Fruit fly (Drosophila melanogaster): ENCODE measurements around the gene Remo.
A peak's percentile ranks its signal among the peaks of the same experiment; 100 is the strongest.

The Remo gene

dm6 chrX:13247789-13248188, 40.1 kb upstream of the Remo start:
- no peak for TF ChIP-seq ovo (GFP tag; optimal IDR thresholded peaks at IDR 0.05)
- TF ChIP-seq pad (GFP tag; optimal IDR thresholded peaks at IDR 0.05), result no peak
- TF ChIP-seq tj (GFP tag; optimal IDR thresholded peaks at IDR 0.05), result no peak
- TF ChIP-seq bab1 (GFP tag; optimal IDR thresholded peaks at IDR 0.05), result no peak
- TF ChIP-seq toe (GFP tag; optimal IDR thresholded peaks at IDR 0.05), result no peak
- no peak for TF ChIP-seq CG12768 (GFP tag; optimal IDR thresholded peaks at IDR 0.05)
- no peak for TF ChIP-seq kay (GFP tag; ENCODE audit: borderline replicate concordance)
- TF ChIP-seq Clk (GFP tag; optimal IDR thresholded peaks at IDR 0.05), result no peak

DNA sequence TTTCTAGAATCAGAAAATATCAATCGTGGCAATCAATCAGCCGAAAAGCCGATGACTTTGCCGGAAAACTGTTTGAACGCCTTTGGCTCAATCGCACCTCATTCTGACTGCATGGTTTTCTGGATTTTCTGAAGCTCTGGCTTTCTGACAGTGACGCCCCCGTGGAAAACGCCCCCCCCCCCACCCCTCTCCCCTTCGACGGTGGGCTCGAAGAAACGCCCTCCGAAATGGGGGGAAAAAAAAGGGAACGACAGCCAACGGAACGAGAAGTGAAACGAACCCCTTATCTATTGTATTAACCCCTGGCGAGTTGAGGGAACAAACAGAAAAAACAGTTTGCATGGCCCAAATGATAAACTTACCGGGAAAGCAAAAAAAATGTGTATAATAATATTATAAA, 39.3 kb upstream of the Remo start:
- TF ChIP-seq cnc (optimal IDR thresholded peaks at IDR 0.05) (no peak), bab1 (GFP tag; optimal IDR thresholded peaks at IDR 0.05) (no peak), CG5204 (GFP tag; optimal IDR thresholded peaks at IDR 0.05) (no peak), CG11617 (GFP tag; optimal IDR thresholded peaks at IDR 0.05) (no peak), Crg-1 (GFP tag; optimal IDR thresholded peaks at IDR 0.05) (no peak), ovo (GFP tag; optimal IDR thresholded peaks at IDR 0.05) (no peak), CG14711 (tag; optimal IDR thresholded peaks at IDR 0.05) (no peak), CG12768 (GFP tag; optimal IDR thresholded peaks at IDR 0.05) (no peak), Hr96 (GFP tag; optimal IDR thresholded peaks at IDR 0.05) (no peak), Clk (GFP tag; optimal IDR thresholded peaks at IDR 0.05) (no peak)

DNA sequence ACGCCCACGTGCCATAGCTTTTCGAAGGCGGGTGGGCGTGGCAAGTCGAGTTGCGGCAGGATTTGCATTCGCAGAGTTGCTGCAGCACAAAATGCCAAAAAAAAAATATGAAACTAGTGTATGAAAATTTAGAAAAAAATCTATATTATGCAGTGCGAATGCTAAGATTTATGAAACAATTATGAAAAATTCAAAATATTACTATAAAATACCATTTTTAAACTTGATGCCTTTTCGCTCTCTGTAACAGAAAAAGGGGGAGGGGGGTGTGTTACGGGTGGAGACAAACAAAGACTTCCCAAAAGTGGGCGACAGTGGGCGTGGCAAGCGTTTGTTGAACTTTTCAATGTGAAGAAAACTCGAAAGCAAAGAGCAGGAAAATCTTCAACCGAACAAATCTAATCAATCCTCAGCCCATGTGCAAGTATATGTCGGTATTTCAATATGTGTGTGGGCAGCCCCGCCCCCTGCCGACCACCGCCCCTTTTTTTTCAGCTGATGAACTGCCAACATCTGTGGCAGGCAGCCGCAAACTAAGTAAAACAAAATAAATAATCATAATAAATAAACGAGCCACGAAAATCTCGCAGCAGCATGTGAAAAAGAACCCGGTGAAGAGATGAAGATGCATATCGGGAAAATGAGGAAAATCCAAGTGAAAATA, 38.0 kb upstream of the Remo start:
- TF ChIP-seq CG12768 (GFP tag; optimal IDR thresholded peaks at IDR 0.05) (no peak), CG7101 (tag; optimal IDR thresholded peaks at IDR 0.05) (no peak), cnc (optimal IDR thresholded peaks at IDR 0.05) (no peak), Clk (GFP tag; optimal IDR thresholded peaks at IDR 0.05) (no peak), Hr96 (GFP tag; optimal IDR thresholded peaks at IDR 0.05) (no peak), toe (GFP tag; optimal IDR thresholded peaks at IDR 0.05) (no peak)

- TF ChIP-seq CG11617 (GFP tag; optimal IDR thresholded peaks at IDR 0.05), result no peak
- TF ChIP-seq tj (GFP tag; optimal IDR thresholded peaks at IDR 0.05), result no peak
- no peak for TF ChIP-seq pad (GFP tag; optimal IDR thresholded peaks at IDR 0.05)
- no peak for TF ChIP-seq CG5204 (GFP tag; optimal IDR thresholded peaks at IDR 0.05)
- TF ChIP-seq ovo (GFP tag; optimal IDR thresholded peaks at IDR 0.05), result no peak
- TF ChIP-seq Crg-1 (GFP tag; optimal IDR thresholded peaks at IDR 0.05), result no peak
- TF ChIP-seq kay (GFP tag; ENCODE audit: borderline replicate concordance), result no peak
- no peak for TF ChIP-seq CG1620 (GFP tag; optimal IDR thresholded peaks at IDR 0.05)
- TF ChIP-seq CG33017 (tag; optimal IDR thresholded peaks at IDR 0.05), result no peak
- TF ChIP-seq toe (GFP tag; optimal IDR thresholded peaks at IDR 0.05), result no peak
- TF ChIP-seq cic (GFP tag; optimal IDR thresholded peaks at IDR 0.05), result no peak
- TF ChIP-seq Clk (GFP tag; optimal IDR thresholded peaks at IDR 0.05), result no peak
- TF ChIP-seq bab1 (GFP tag; optimal IDR thresholded peaks at IDR 0.05), result no peak
- TF ChIP-seq CG7101 (tag; optimal IDR thresholded peaks at IDR 0.05), result no peak
- no peak for TF ChIP-seq CG12768 (GFP tag; optimal IDR thresholded peaks at IDR 0.05)
- no peak for TF ChIP-seq CG7045 (GFP tag; optimal IDR thresholded peaks at IDR 0.05)
- TF ChIP-seq Hr96 (GFP tag; optimal IDR thresholded peaks at IDR 0.05), result no peak
- no peak for TF ChIP-seq CG14711 (tag; optimal IDR thresholded peaks at IDR 0.05)
- no peak for TF ChIP-seq Mnt (GFP tag; optimal IDR thresholded peaks at IDR 0.05)
- TF ChIP-seq cnc (optimal IDR thresholded peaks at IDR 0.05), result no peak
Observed at dm6 chrX:13251310-13251709, 36.5 kb upstream of the Remo start.

- TF ChIP-seq bab1 (GFP tag; optimal IDR thresholded peaks at IDR 0.05) (no peak), Hr96 (GFP tag; optimal IDR thresholded peaks at IDR 0.05) (no peak), CG11617 (GFP tag; optimal IDR thresholded peaks at IDR 0.05) (no peak), pad (GFP tag; optimal IDR thresholded peaks at IDR 0.05) (no peak)
Observed at dm6 chrX:13253062-13253724, 34.7 kb upstream of the Remo start.

dm6 chrX:13254442-13254841, 33.4 kb upstream of the Remo start:
- TF ChIP-seq CG5204 (GFP tag; optimal IDR thresholded peaks at IDR 0.05) (no peak), CG7101 (tag; optimal IDR thresholded peaks at IDR 0.05) (peak; percentile 79), toe (GFP tag; optimal IDR thresholded peaks at IDR 0.05) (no peak), CG1620 (GFP tag; optimal IDR thresholded peaks at IDR 0.05) (no peak), pad (GFP tag; optimal IDR thresholded peaks at IDR 0.05) (peak; percentile 47), CG11617 (GFP tag; optimal IDR thresholded peaks at IDR 0.05) (peak; percentile 69), CG14711 (tag; optimal IDR thresholded peaks at IDR 0.05) (peak; percentile 55), bab1 (GFP tag; optimal IDR thresholded peaks at IDR 0.05) (no peak), CG12768 (GFP tag; optimal IDR thresholded peaks at IDR 0.05) (peak; percentile 75), CG7045 (GFP tag; optimal IDR thresholded peaks at IDR 0.05) (peak; percentile 41), CG33017 (tag; optimal IDR thresholded peaks at IDR 0.05) (peak; percentile 70), tj (GFP tag; optimal IDR thresholded peaks at IDR 0.05) (peak; percentile 90), cnc (optimal IDR thresholded peaks at IDR 0.05) (no peak), cic (GFP tag; optimal IDR thresholded peaks at IDR 0.05) (peak; percentile 83), kay (GFP tag; ENCODE audit: borderline replicate concordance) (no peak), Clk (GFP tag; optimal IDR thresholded peaks at IDR 0.05) (no peak), Hr96 (GFP tag; optimal IDR thresholded peaks at IDR 0.05) (no peak), Mnt (GFP tag; optimal IDR thresholded peaks at IDR 0.05) (peak; percentile 72), ovo (GFP tag; optimal IDR thresholded peaks at IDR 0.05) (peak; percentile 64)

All from whole organism, adult.